Worm (Caenorhabditis elegans) whole organism, L3 larva: ENCODE data around the gene gss-1.
"Not testable (repeated sequence)": the region's sequence is repeated elsewhere in the genome, so short reads cannot be mapped to it uniquely, and the experiment has no call there.

Experiments
- R02D3.7 ChIP-seq: fragments of 150-350 bp; optimal IDR thresholded peaks from 2 replicates; lab custom pipeline; 2014; ENCODE audit warnings: missing biosample characterization, missing genetic modification characterization
- ZK546.5 ChIP-seq: sonication (generic microtip); optimal IDR thresholded peaks from 2 replicates; lab custom pipeline; 2017; ENCODE audit warnings: missing biosample characterization, missing genetic modification characterization
- ama-1 ChIP-seq: fragments of 150-350 bp; optimal IDR thresholded peaks from 2 replicates; lab custom pipeline; 2018
- ceh-16 ChIP-seq: sonication (generic microtip); optimal IDR thresholded peaks from 2 replicates; lab custom pipeline; 2017; ENCODE audit warnings: missing biosample characterization, missing genetic modification characterization
- ceh-9 ChIP-seq: sonication (generic microtip); optimal IDR thresholded peaks from 2 replicates; lab custom pipeline; 2018; ENCODE audit warnings: missing biosample characterization, missing genetic modification characterization
- daf-12 ChIP-seq: fragments of 150-350 bp; optimal IDR thresholded peaks from 2 replicates; lab custom pipeline; 2014; ENCODE audit warnings: missing biosample characterization, missing genetic modification reagents, missing genetic modification characterization
- elt-2 ChIP-seq: sonication (generic microtip); optimal IDR thresholded peaks from 2 replicates; lab custom pipeline; 2016; ENCODE audit warnings: missing genetic modification reagents, mild to moderate bottlenecking, missing genetic modification characterization, missing compliant biosample characterization
- eor-1 ChIP-seq, 2 experiments: fragments of 150-350 bp; optimal IDR thresholded peaks; 2 replicates each; lab custom pipeline; 2014 to 2018; ENCODE audit warnings: missing biosample characterization in 2 of 2, missing genetic modification characterization in 2 of 2
- fkh-10 ChIP-seq: sonication (generic microtip); optimal IDR thresholded peaks from 2 replicates; lab custom pipeline; 2017; ENCODE audit warnings: missing biosample characterization, missing genetic modification reagents, missing genetic modification characterization
- fos-1 ChIP-seq: fragments of 150-350 bp; optimal IDR thresholded peaks from 2 replicates; lab custom pipeline; 2014; ENCODE audit warnings: missing biosample characterization, missing genetic modification characterization
- hmg-11 ChIP-seq: sonication (generic microtip); optimal IDR thresholded peaks from 2 replicates; lab custom pipeline; 2016; ENCODE audit warnings: missing genetic modification characterization, missing compliant biosample characterization
- lin-15B ChIP-seq: fragments of 150-350 bp; optimal IDR thresholded peaks from 2 replicates; lab custom pipeline; 2014; ENCODE audit warnings: missing biosample characterization, missing genetic modification characterization
- lin-39 ChIP-seq: fragments of 150-350 bp; optimal IDR thresholded peaks from 2 replicates; lab custom pipeline; 2018; ENCODE audit warnings: missing biosample characterization, missing genetic modification reagents, missing genetic modification characterization
- mdl-1 ChIP-seq: fragments of 150-350 bp; optimal IDR thresholded peaks from 2 replicates; lab custom pipeline; 2014; ENCODE audit warnings: missing biosample characterization, missing genetic modification characterization
- nfya-1 ChIP-seq: sonication (generic microtip); optimal IDR thresholded peaks from 2 replicates; lab custom pipeline; 2017; ENCODE audit warnings: missing genetic modification characterization, mild to moderate bottlenecking, missing compliant biosample characterization, antibody characterized with exemption, moderate library complexity; ENCODE audit not compliant: insufficient read depth
- nhr-11 ChIP-seq: fragments of 150-350 bp; optimal IDR thresholded peaks from 2 replicates; lab custom pipeline; 2014; ENCODE audit warnings: missing biosample characterization, missing genetic modification characterization
- nhr-12 ChIP-seq: fragments of 150-350 bp; optimal IDR thresholded peaks from 2 replicates; lab custom pipeline; 2014; ENCODE audit warnings: missing biosample characterization, missing genetic modification characterization
- nhr-23 ChIP-seq: fragments of 150-350 bp; optimal IDR thresholded peaks from 2 replicates; lab custom pipeline; 2014; ENCODE audit warnings: missing biosample characterization, missing genetic modification reagents, missing genetic modification characterization
- nhr-28 ChIP-seq: fragments of 150-350 bp; optimal IDR thresholded peaks from 2 replicates; lab custom pipeline; 2014; ENCODE audit warnings: missing biosample characterization, missing genetic modification characterization
- nhr-43 ChIP-seq: sonication (generic microtip); optimal IDR thresholded peaks from 2 replicates; lab custom pipeline; 2016; ENCODE audit warnings: mild to moderate bottlenecking, missing genetic modification characterization, missing compliant biosample characterization; ENCODE audit not compliant: poor library complexity, severe bottlenecking
- nhr-67 ChIP-seq: fragments of 150-350 bp; optimal IDR thresholded peaks from 2 replicates; lab custom pipeline; 2014; ENCODE audit warnings: missing biosample characterization, missing genetic modification characterization
- nhr-76 ChIP-seq: fragments of 150-350 bp; sonication (generic microtip); optimal IDR thresholded peaks from 5 replicates; lab custom pipeline; 2014; ENCODE audit warnings: missing biosample characterization, missing genetic modification characterization
- pha-4 ChIP-seq: fragments of 150-350 bp; optimal IDR thresholded peaks from 2 replicates; lab custom pipeline; 2014; ENCODE audit warnings: missing biosample characterization, missing genetic modification reagents, missing genetic modification characterization
- pqm-1 ChIP-seq: fragments of 150-350 bp; optimal IDR thresholded peaks from 2 replicates; lab custom pipeline; 2017; ENCODE audit warnings: missing biosample characterization, missing genetic modification characterization, inconsistent platforms
- sea-2 ChIP-seq: fragments of 150-350 bp; sonication (generic microtip); optimal IDR thresholded peaks from 4 replicates; lab custom pipeline; 2014; ENCODE audit warnings: missing biosample characterization, missing genetic modification reagents, missing genetic modification characterization
- skn-1 ChIP-seq: fragments of 150-350 bp; optimal IDR thresholded peaks from 2 replicates; lab custom pipeline; 2014; ENCODE audit warnings: missing biosample characterization, missing genetic modification characterization
- snpc-4 ChIP-seq: fragments of 150-350 bp; optimal IDR thresholded peaks from 2 replicates; lab custom pipeline; 2014; ENCODE audit warnings: missing biosample characterization, missing genetic modification characterization
- tbx-2 ChIP-seq: sonication (generic microtip); optimal IDR thresholded peaks from 2 replicates; lab custom pipeline; 2016; ENCODE audit warnings: mild to moderate bottlenecking, missing genetic modification characterization, missing compliant biosample characterization
- ztf-4 ChIP-seq: fragments of 150-350 bp; optimal IDR thresholded peaks from 2 replicates; lab custom pipeline; 2014; ENCODE audit warnings: missing biosample characterization, missing genetic modification characterization

Gene gss-1

ce11 chrII:9416381-9417276, at the start of gene gss-1, which contains the start of gene chch-3:
Gene gss-1, minus strand, starts transcription at chrII:9416431.
Gene chch-3, plus strand, starts transcription at chrII:9417013.
- TF ChIP-seq nhr-28 (tag; lab: Kevin White, UChicago) = no peak
- no peak for TF ChIP-seq ztf-4 (tag; lab: Kevin White, UChicago)
- TF ChIP-seq pqm-1 = peak; percentile 0
- TF ChIP-seq elt-2 (tag; lab: Kevin White, UChicago) = peak; percentile 54
- peak; percentile 55 for TF ChIP-seq lin-39 (tag; lab: Kevin White, UChicago)
- TF ChIP-seq nhr-11 (tag; lab: Kevin White, UChicago) = no peak
- no peak for TF ChIP-seq nfya-1 (tag; lab: Kevin White, UChicago)
- no peak for TF ChIP-seq fos-1
- peak; percentile 64 for TF ChIP-seq snpc-4 (tag; lab: Kevin White, UChicago)
- TF ChIP-seq nhr-43 = peak; percentile 40
- TF ChIP-seq pha-4 = peak; percentile 75
- TF ChIP-seq lin-15B (tag; lab: Kevin White, UChicago) = peak; percentile 55
- peak; percentile 32 for TF ChIP-seq nhr-23 (tag; lab: Kevin White, UChicago)
- no peak for TF ChIP-seq ZK546.5 (tag; lab: Kevin White, UChicago)

DNA sequence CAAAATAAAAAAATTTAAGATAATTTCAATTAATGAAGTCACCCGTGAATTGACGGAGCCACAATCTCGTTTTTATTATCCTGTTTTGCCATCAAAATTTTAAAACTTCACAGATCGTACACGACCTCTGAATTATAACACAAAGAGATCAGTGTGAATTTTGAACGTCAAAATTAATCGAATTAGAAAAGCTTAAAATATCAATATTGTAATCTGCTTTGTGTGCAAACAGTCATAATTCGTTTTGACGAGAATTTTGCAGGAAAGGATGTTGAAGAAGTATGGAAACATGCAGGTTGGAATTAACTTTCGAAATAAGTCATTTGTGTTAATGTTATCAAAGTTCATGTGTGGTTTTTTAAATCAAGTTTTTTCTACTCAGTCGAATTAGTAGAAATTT, 45.6 kb upstream of the gss-1 start, which contains the start of gene chil-21:
Gene chil-21, minus strand, starts transcription at position 101 of the 400 bp plus-strand sequence.
- not testable (repeated sequence) for TF ChIP-seq skn-1 (tag; lab: Kevin White, UChicago); nhr-76 (tag; lab: Kevin White, UChicago); ceh-9

DNA sequence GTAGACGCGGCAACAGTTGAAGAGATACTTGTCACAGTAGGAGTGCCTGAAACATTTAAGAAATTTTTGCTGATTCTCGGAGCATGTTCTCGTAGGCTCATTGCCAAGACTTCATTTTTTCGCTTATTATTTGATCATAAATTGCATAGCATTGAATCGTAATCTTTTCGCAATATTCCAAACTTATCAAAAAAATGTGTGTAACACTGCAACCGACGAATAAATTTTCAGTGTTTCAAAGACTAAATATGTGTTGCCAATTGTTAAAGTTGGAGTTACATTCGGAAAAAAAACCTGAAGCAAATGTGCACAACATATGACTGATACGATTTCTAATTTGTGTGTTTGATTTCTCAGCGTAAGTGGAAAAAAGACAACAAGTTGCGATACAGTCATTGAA, 43.2 kb upstream of the gss-1 start, which contains the start of gene R09D1.14:
Gene R09D1.14, minus strand, starts transcription at position 101 of the 400 bp plus-strand sequence.
- TF ChIP-seq elt-2, ceh-16, nhr-23 (tag; lab: Kevin White, UChicago): not testable (repeated sequence)

- TF ChIP-seq hmg-11 = no peak
Observed at ce11 chrII:9454304-9454703, 38.1 kb upstream of the gss-1 start, which contains the start of gene chil-19. Gene chil-19, minus strand, starts transcription at chrII:9454404.

ce11 chrII:9452172-9452571, 35.9 kb upstream of the gss-1 start, which contains the start of gene R09D1.12:
Gene R09D1.12, minus strand, starts transcription at chrII:9452272.
- TF ChIP-seq nhr-28, nhr-67, ZK546.5 (tag; lab: Kevin White, UChicago): not testable (repeated sequence)
- TF ChIP-seq, all 47 proteins: peak for 0; not testable (repeated sequence) for 47

DNA sequence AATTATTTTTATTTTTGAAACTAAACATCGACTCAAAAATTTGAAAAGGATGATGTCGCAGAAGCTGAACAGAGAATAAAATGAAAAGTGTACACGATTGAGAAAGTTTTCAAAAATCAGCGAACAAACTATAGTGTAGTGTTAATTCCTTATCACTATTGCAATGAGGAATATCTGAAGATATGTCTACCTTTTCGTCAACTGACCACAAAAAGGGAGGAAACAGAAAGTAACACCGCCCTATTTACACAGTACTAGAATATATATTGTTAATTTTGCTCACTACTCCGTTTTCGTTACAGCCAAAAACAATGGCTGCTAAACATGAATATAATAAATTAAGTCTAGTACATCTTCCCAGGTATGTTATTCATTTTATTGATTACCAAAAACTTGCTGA, 31.7 kb upstream of the gss-1 start, which contains the start of gene chil-18:
Gene chil-18, plus strand, starts transcription at position 301 of the 400 bp plus-strand sequence.
- no peak for TF ChIP-seq mdl-1 (tag; lab: Kevin White, UChicago)
- TF ChIP-seq elt-2 (tag; lab: Kevin White, UChicago) = no peak
- TF ChIP-seq R02D3.7 (tag; lab: Kevin White, UChicago) = no peak
- no peak for TF ChIP-seq tbx-2
- no peak for TF ChIP-seq ceh-16 (tag; lab: Kevin White, UChicago)
- no peak for TF ChIP-seq pha-4
- TF ChIP-seq fkh-10 (GFP tag; lab: Kevin White, UChicago) = no peak
- TF ChIP-seq daf-12 = no peak
- no peak for TF ChIP-seq ama-1
- TF ChIP-seq eor-1 (tag; optimal IDR thresholded peaks at IDR 0.05; lab: Kevin White, UChicago) = no peak
- no peak for TF ChIP-seq nfya-1 (tag; lab: Kevin White, UChicago)
- no peak for TF ChIP-seq ZK546.5 (tag; lab: Kevin White, UChicago)
- TF ChIP-seq nhr-67 (tag; lab: Kevin White, UChicago) = no peak
- no peak for TF ChIP-seq sea-2 (GFP tag; lab: Kevin White, UChicago)
- no peak for TF ChIP-seq nhr-12 (tag; lab: Kevin White, UChicago)
